Fruit fly (Drosophila melanogaster) Kc167 (cell line): ENCODE measurements around the gene mfrn.

ENCODE experiments used
- h ChIP-seq: fragments of >200 bp; optimal IDR thresholded peaks from 3 replicates; lab custom pipeline; 2018; ENCODE audit warnings: missing external identifiers
- psq ChIP-seq: fragments of >200 bp; optimal IDR thresholded peaks from 2 replicates; lab custom pipeline; 2017; ENCODE audit warnings: missing external identifiers
- ttk ChIP-seq: sonication (Bioruptor generic); optimal IDR thresholded peaks from 2 replicates; lab custom pipeline; 2017; ENCODE audit warnings: missing external identifiers

DNA sequence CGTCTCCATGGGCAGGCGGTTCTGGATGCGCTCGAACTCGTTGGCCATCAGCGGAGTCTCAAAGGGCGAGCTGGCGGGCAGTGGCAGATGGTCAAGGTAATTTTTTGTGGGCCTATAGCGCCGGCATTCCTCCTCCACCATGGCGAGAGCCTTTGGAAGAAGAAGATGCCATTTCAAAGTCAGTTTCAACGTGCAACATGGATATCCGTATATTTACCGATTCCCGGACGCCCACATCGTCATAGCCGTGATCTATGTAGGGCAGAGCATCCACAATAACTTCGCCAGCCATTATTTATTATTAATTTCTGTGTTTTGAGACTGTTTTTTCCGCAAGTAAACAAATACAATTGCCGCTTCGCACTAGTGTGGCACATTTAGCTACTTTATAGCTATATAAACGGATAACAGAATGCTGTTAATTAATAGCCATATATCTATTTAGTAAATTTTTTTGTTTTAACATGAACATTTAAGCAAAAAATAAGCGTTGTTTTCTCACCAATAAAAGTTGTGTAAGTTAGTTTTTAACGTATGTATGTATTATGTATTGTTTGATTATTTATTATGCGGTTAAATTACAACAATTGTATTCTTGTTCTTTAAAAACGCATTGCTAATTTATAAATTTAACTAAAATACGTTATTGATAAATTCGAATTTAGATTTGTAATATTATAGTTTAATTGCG lies 25.7 kb downstream of the mfrn start, which contains the start of gene BCAS2:
- TF ChIP-seq psq (lab: Kevin White, UChicago) (no peak), ttk (lab: Kevin White, UChicago) (no peak), h (lab: Kevin White, UChicago) (no peak)
